Worm (Caenorhabditis elegans) whole organism, L1 larva: ENCODE results near the gene sql-1.

Experiments
- C16A3.4 ChIP-seq: fragments of 150-350 bp; optimal IDR thresholded peaks from 2 replicates; lab custom pipeline; 2014; ENCODE audit warnings: missing biosample characterization, missing genetic modification characterization
- C34B4.2 ChIP-seq: sonication (generic microtip); optimal IDR thresholded peaks from 2 replicates; lab custom pipeline; 2017; ENCODE audit warnings: mild to moderate bottlenecking, missing genetic modification characterization, missing compliant biosample characterization
- F16B12.6 ChIP-seq: fragments of 150-350 bp; optimal IDR thresholded peaks from 2 replicates; lab custom pipeline; 2014; ENCODE audit warnings: missing biosample characterization, missing genetic modification characterization
- blmp-1 ChIP-seq: fragments of 150-350 bp; optimal IDR thresholded peaks from 2 replicates; lab custom pipeline; 2014; ENCODE audit warnings: missing biosample characterization, missing genetic modification characterization
- ceh-8 ChIP-seq: fragments of 200-800 bp; sonication (Bioruptor generic); optimal IDR thresholded peaks from 2 replicates; lab custom pipeline; 2018; ENCODE audit warnings: mild to moderate bottlenecking, missing genetic modification characterization, moderate library complexity, missing compliant biosample characterization
- ceh-82 ChIP-seq, 3 experiments: fragments of 150-350 bp in 1 of 3; sonication (generic microtip) in 2 of 3; optimal IDR thresholded peaks; 2 replicates each; lab custom pipeline; 2014 to 2017; ENCODE audit warnings: missing biosample characterization in 3 of 3, missing genetic modification characterization in 3 of 3
- ceh-90 ChIP-seq: sonication (generic microtip); optimal IDR thresholded peaks from 2 replicates; lab custom pipeline; 2016; ENCODE audit warnings: missing genetic modification characterization, missing compliant biosample characterization
- ces-1 ChIP-seq: fragments of 150-350 bp; optimal IDR thresholded peaks from 2 replicates; lab custom pipeline; 2014; ENCODE audit warnings: missing biosample characterization, missing genetic modification reagents, missing genetic modification characterization
- dpl-1 ChIP-seq, 3 experiments: fragments of 150-350 bp in 2 of 3; sonication (generic microtip) in 1 of 3; optimal IDR thresholded peaks; 2 replicates each; lab custom pipeline; 2014 to 2017; ENCODE audit warnings: missing biosample characterization in 3 of 3, missing genetic modification characterization in 3 of 3, missing genetic modification reagents in 3 of 3
- efl-1 ChIP-seq, 4 experiments: fragments of 150-350 bp; optimal IDR thresholded peaks in 3 of 4; peaks in 1 of 4; 1 replicate in 1 of 4; 2 replicates in 3 of 4; lab custom pipeline; 2014; ENCODE audit warnings: missing biosample characterization in 2 of 4, missing genetic modification characterization in 2 of 4, missing genetic modification reagents in 2 of 4
- elt-3 ChIP-seq, 6 experiments: fragments of 150-350 bp in 1 of 6; sonication (generic microtip); optimal IDR thresholded peaks; 2 replicates each; lab custom pipeline; 2017 to 2018; ENCODE audit warnings: missing biosample characterization in 6 of 6, missing genetic modification characterization in 6 of 6, inconsistent platforms in 1 of 6
- ets-5 ChIP-seq: fragments of 200-800 bp; sonication (Bioruptor generic); IDR thresholded peaks from 2 replicates; pipeline ENCODE4 v1.3.6; 2022; ENCODE audit warnings: missing genetic modification characterization, missing compliant biosample characterization
- fkh-10 ChIP-seq: sonication (generic microtip); optimal IDR thresholded peaks from 2 replicates; lab custom pipeline; 2017; ENCODE audit warnings: missing biosample characterization, missing genetic modification reagents, missing genetic modification characterization
- fkh-4 ChIP-seq: sonication (generic microtip); optimal IDR thresholded peaks from 2 replicates; lab custom pipeline; 2016; ENCODE audit warnings: missing compliant biosample characterization, missing genetic modification characterization, borderline replicate concordance
- fos-1 ChIP-seq: fragments of 150-350 bp; optimal IDR thresholded peaks from 2 replicates; lab custom pipeline; 2014; ENCODE audit warnings: missing biosample characterization, missing genetic modification characterization
- grh-1 ChIP-seq: fragments of 200-800 bp; sonication (Bioruptor generic); IDR thresholded peaks from 2 replicates; pipeline ENCODE4 v1.3.6; 2022; ENCODE audit warnings: missing genetic modification reagents, missing genetic modification characterization, missing compliant biosample characterization
- hlh-4 ChIP-seq: sonication (generic microtip); optimal IDR thresholded peaks from 2 replicates; lab custom pipeline; 2016; ENCODE audit warnings: mild to moderate bottlenecking, missing genetic modification characterization, missing compliant biosample characterization
- lin-13 ChIP-seq: fragments of 150-350 bp; optimal IDR thresholded peaks from 2 replicates; lab custom pipeline; 2014; ENCODE audit warnings: missing biosample characterization, missing genetic modification reagents, missing genetic modification characterization
- lin-14 ChIP-seq: fragments of 200-800 bp; sonication (Bioruptor generic); optimal IDR thresholded peaks from 2 replicates; lab custom pipeline; 2018; ENCODE audit warnings: mild to moderate bottlenecking, missing genetic modification characterization, moderate library complexity, missing compliant biosample characterization
- lin-35 ChIP-seq, 2 experiments: fragments of 150-350 bp; optimal IDR thresholded peaks; 2 replicates each; lab custom pipeline; 2014; ENCODE audit warnings: missing biosample characterization in 2 of 2, missing genetic modification characterization in 2 of 2, missing genetic modification reagents in 2 of 2
- lsy-2 ChIP-seq, 2 experiments: fragments of 150-350 bp; optimal IDR thresholded peaks; 2 replicates each; lab custom pipeline; 2014; ENCODE audit warnings: missing biosample characterization in 2 of 2, missing genetic modification characterization in 2 of 2
- mep-1 ChIP-seq: fragments of 150-350 bp; optimal IDR thresholded peaks from 2 replicates; lab custom pipeline; 2014; ENCODE audit warnings: missing biosample characterization, missing genetic modification characterization
- nhr-11 ChIP-seq: fragments of 150-350 bp; optimal IDR thresholded peaks from 2 replicates; lab custom pipeline; 2014; ENCODE audit warnings: missing biosample characterization, missing genetic modification characterization
- nhr-19 ChIP-seq: fragments of 200-800 bp; sonication (Bioruptor generic); conservative IDR thresholded peaks from 2 replicates; pipeline ENCODE4 v1.3.6; 2022; ENCODE audit warnings: missing genetic modification characterization, missing compliant biosample characterization
- nhr-20 ChIP-seq: sonication (generic microtip); optimal IDR thresholded peaks from 2 replicates; lab custom pipeline; 2016; ENCODE audit warnings: mild to moderate bottlenecking, missing genetic modification characterization, missing compliant biosample characterization
- nhr-28 ChIP-seq: fragments of 150-350 bp; optimal IDR thresholded peaks from 2 replicates; lab custom pipeline; 2014; ENCODE audit warnings: missing biosample characterization, missing genetic modification characterization
- nhr-47 ChIP-seq: sonication (generic microtip); optimal IDR thresholded peaks from 2 replicates; lab custom pipeline; 2016; ENCODE audit warnings: mild to moderate bottlenecking, missing genetic modification characterization, moderate library complexity, missing compliant biosample characterization
- nhr-71 ChIP-seq: sonication (generic microtip); optimal IDR thresholded peaks from 2 replicates; lab custom pipeline; 2016; ENCODE audit warnings: mild to moderate bottlenecking, missing genetic modification characterization, moderate library complexity, missing compliant biosample characterization
- nhr-77 ChIP-seq: fragments of 150-350 bp; optimal IDR thresholded peaks from 2 replicates; lab custom pipeline; 2014; ENCODE audit warnings: missing biosample characterization, missing genetic modification characterization
- nhr-85 ChIP-seq: sonication (generic microtip); peaks from one replicate; lab custom pipeline; 2016; ENCODE audit warnings: missing genetic modification characterization, inconsistent platforms, missing compliant biosample characterization
- nhr-90 ChIP-seq: sonication (generic microtip); optimal IDR thresholded peaks from 2 replicates; lab custom pipeline; 2016; ENCODE audit warnings: mild to moderate bottlenecking, missing genetic modification characterization, missing compliant biosample characterization; ENCODE audit not compliant: poor library complexity
- pag-3 ChIP-seq: sonication (generic microtip); optimal IDR thresholded peaks from 2 replicates; lab custom pipeline; 2017; ENCODE audit warnings: missing genetic modification characterization, mild to moderate bottlenecking, missing compliant biosample characterization, antibody characterized with exemption, borderline replicate concordance; ENCODE audit not compliant: insufficient read depth
- rnt-1 ChIP-seq: sonication (generic microtip); optimal IDR thresholded peaks from 2 replicates; lab custom pipeline; 2016; ENCODE audit warnings: mild to moderate bottlenecking, missing genetic modification characterization, moderate library complexity, missing compliant biosample characterization
- skn-1 ChIP-seq: fragments of 150-350 bp; optimal IDR thresholded peaks from 2 replicates; lab custom pipeline; 2014; ENCODE audit warnings: missing biosample characterization, missing genetic modification characterization
- snu-23 ChIP-seq: sonication (generic microtip); optimal IDR thresholded peaks from 2 replicates; lab custom pipeline; 2016; ENCODE audit warnings: missing genetic modification characterization, missing compliant biosample characterization
- sup-37 ChIP-seq: fragments of 200-800 bp; sonication (Bioruptor generic); optimal IDR thresholded peaks from 2 replicates; lab custom pipeline; 2018; ENCODE audit warnings: mild to moderate bottlenecking, missing genetic modification characterization, missing compliant biosample characterization
- swsn-7 ChIP-seq: sonication (generic microtip); optimal IDR thresholded peaks from 2 replicates; lab custom pipeline; 2016; ENCODE audit warnings: missing genetic modification characterization, missing compliant biosample characterization
- unc-130 ChIP-seq: fragments of 150-350 bp; optimal IDR thresholded peaks from 2 replicates; lab custom pipeline; 2017; ENCODE audit warnings: missing biosample characterization, missing genetic modification characterization, inconsistent platforms
- unc-62 ChIP-seq: fragments of 150-350 bp; optimal IDR thresholded peaks from 2 replicates; lab custom pipeline; 2014; ENCODE audit warnings: missing biosample characterization, missing genetic modification reagents, missing genetic modification characterization
- vab-15 ChIP-seq: sonication (generic microtip); optimal IDR thresholded peaks from 2 replicates; lab custom pipeline; 2017; ENCODE audit warnings: missing genotype, mild to moderate bottlenecking, missing genetic modification characterization, missing compliant biosample characterization
- zag-1 ChIP-seq: fragments of 150-350 bp; optimal IDR thresholded peaks from 2 replicates; lab custom pipeline; 2014; ENCODE audit warnings: missing biosample characterization, missing genetic modification characterization
- zip-4 ChIP-seq: fragments of 200-800 bp; sonication (Bioruptor generic); optimal IDR thresholded peaks from 2 replicates; lab custom pipeline; 2018; ENCODE audit warnings: mild to moderate bottlenecking, missing genetic modification characterization, moderate library complexity, missing compliant biosample characterization

The sql-1 gene

ce11 chrIII:12549657-12550056, 50.3 kb downstream of the sql-1 start (continued):
- TF ChIP-seq nhr-20 (tag; lab: Kevin White, UChicago) (peak; percentile 72), zag-1 (tag; lab: Kevin White, UChicago) (no peak), sup-37 (GFP tag; lab: Kevin White, UChicago) (peak; percentile 22), grh-1 (GFP tag; lab: Robert Waterston, UW) (peak; percentile 71), nhr-11 (tag; lab: Kevin White, UChicago) (peak; percentile 19), unc-130 (tag; lab: Kevin White, UChicago) (peak; percentile 7), rnt-1 (tag; lab: Kevin White, UChicago) (peak; percentile 20), zip-4 (GFP tag; lab: Kevin White, UChicago) (peak; percentile 3), fkh-4 (tag; lab: Kevin White, UChicago) (no peak)

ce11 chrIII:12551253-12551652, 51.9 kb downstream of the sql-1 start:
- peak; percentile 69 for TF ChIP-seq lin-14
- TF ChIP-seq dpl-1 (GFP tag; optimal IDR thresholded peaks at IDR 0.05; lab: Kevin White, UChicago): peak in 2 of 3 experiments; percentile 6 to 54
- peak; percentile 86 for TF ChIP-seq nhr-19 (GFP tag; lab: Robert Waterston, UW)
- no peak for TF ChIP-seq nhr-28 (tag; lab: Kevin White, UChicago)
- TF ChIP-seq lin-35 (GFP tag; optimal IDR thresholded peaks at IDR 0.05; lab: Kevin White, UChicago): peak in 1 of 2 experiments; percentile 65
- TF ChIP-seq fkh-10 (GFP tag; lab: Kevin White, UChicago): no peak
- TF ChIP-seq pag-3 (tag; lab: Kevin White, UChicago): no peak
- peak; percentile 27 for TF ChIP-seq fos-1 (tag; lab: Kevin White, UChicago)
- TF ChIP-seq mep-1 (tag; lab: Kevin White, UChicago): peak; percentile 63
- no peak for TF ChIP-seq ceh-8 (GFP tag; lab: Kevin White, UChicago)
- peak; percentile 62 for TF ChIP-seq nhr-71 (tag; lab: Kevin White, UChicago)
- TF ChIP-seq nhr-20 (tag; lab: Kevin White, UChicago): peak; percentile 50
- peak in 1 of 2 experiments; percentile 17 for TF ChIP-seq efl-1 (optimal IDR thresholded peaks at IDR 0.05; lab: Kevin White, UChicago)
- peak in 1 of 2 experiments; percentile 55 for TF ChIP-seq efl-1 (GFP tag; optimal IDR thresholded peaks at IDR 0.05 in 1 of 2; lab: Kevin White, UChicago)
- no peak for TF ChIP-seq hlh-4 (tag; lab: Kevin White, UChicago)
- no peak for TF ChIP-seq ces-1
- peak; percentile 74 for TF ChIP-seq skn-1
- TF ChIP-seq ets-5 (GFP tag; lab: Robert Waterston, UW): no peak
- TF ChIP-seq rnt-1 (tag; lab: Kevin White, UChicago): peak; percentile 2
- TF ChIP-seq vab-15: no peak
- TF ChIP-seq nhr-90: peak; percentile 50
- no peak for TF ChIP-seq fkh-4 (tag; lab: Kevin White, UChicago)
- no peak for TF ChIP-seq unc-62 (GFP tag; lab: Kevin White, UChicago)
- no peak for TF ChIP-seq ceh-82 (tag; optimal IDR thresholded peaks at IDR 0.05; lab: Kevin White, UChicago)
- TF ChIP-seq swsn-7 (tag; lab: Kevin White, UChicago): no peak
- TF ChIP-seq lin-13 (GFP tag; lab: Kevin White, UChicago): peak; percentile 14
- no peak for TF ChIP-seq C16A3.4 (tag; lab: Kevin White, UChicago)
- TF ChIP-seq nhr-77 (tag; lab: Kevin White, UChicago): peak; percentile 23
- TF ChIP-seq nhr-47 (tag; lab: Kevin White, UChicago): peak; percentile 31
- TF ChIP-seq ceh-90 (tag; lab: Kevin White, UChicago): no peak
- peak; percentile 58 for TF ChIP-seq snu-23 (GFP tag; lab: Kevin White, UChicago)
- no peak for TF ChIP-seq lsy-2 (tag; optimal IDR thresholded peaks at IDR 0.05; lab: Kevin White, UChicago)
- TF ChIP-seq blmp-1 (tag; lab: Kevin White, UChicago): peak; percentile 67
- peak; percentile 92 for TF ChIP-seq nhr-85 (tag; lab: Kevin White, UChicago)
- TF ChIP-seq F16B12.6 (tag; lab: Kevin White, UChicago): no peak
- TF ChIP-seq elt-3 (tag; optimal IDR thresholded peaks at IDR 0.05; lab: Kevin White, UChicago): peak in 5 of 6 experiments; percentile 36 to 94 (median 80)
- TF ChIP-seq C34B4.2 (tag; lab: Kevin White, UChicago): no peak
- no peak for TF ChIP-seq zip-4 (GFP tag; lab: Kevin White, UChicago)
- TF ChIP-seq, all 84 proteins: peak for 19
